Fruit fly (Drosophila melanogaster) whole organism, embryonic: Measurements from ENCODE around the gene Sirup.

Experiments used
- Bgb ChIP-seq: fragments of 200-800 bp; sonication (Bioruptor generic); IDR thresholded peaks from 2 replicates; pipeline ENCODE4 v1.3.6; 2022; ENCODE audit warnings: missing biosample characterization, missing genetic modification characterization; ENCODE audit not compliant: partially characterized antibody
- CG10267 ChIP-seq: fragments of 200-800 bp; sonication (Bioruptor generic); optimal IDR thresholded peaks from 2 replicates; lab custom pipeline; 2018; ENCODE audit warnings: missing biosample characterization, mild to moderate bottlenecking, missing genetic modification characterization, moderate library complexity
- CG17568 ChIP-seq: fragments of 200-800 bp; sonication (Bioruptor generic); optimal IDR thresholded peaks from 2 replicates; lab custom pipeline; 2018; ENCODE audit warnings: missing biosample characterization, mild to moderate bottlenecking, missing genetic modification characterization, moderate library complexity
- CG34224 ChIP-seq: fragments of 200-800 bp; sonication (Bioruptor generic); IDR thresholded peaks from 3 replicates; pipeline ENCODE4 v1.3.6; 2022; ENCODE audit warnings: missing biosample characterization, missing genetic modification characterization; ENCODE audit not compliant: partially characterized antibody
- Jarid2 ChIP-seq: fragments of 200-800 bp; sonication (Bioruptor generic); optimal IDR thresholded peaks from 3 replicates; lab custom pipeline; 2017; ENCODE audit warnings: mild to moderate bottlenecking, missing biosample characterization, missing genetic modification reagents, missing genetic modification characterization
- Ssrp ChIP-seq: fragments of 200-800 bp; sonication (Bioruptor generic); optimal IDR thresholded peaks from 2 replicates; lab custom pipeline; 2018; ENCODE audit warnings: missing biosample characterization, mild to moderate bottlenecking, missing genetic modification characterization, moderate library complexity
- emc ChIP-seq: fragments of 200-800 bp; sonication (Bioruptor generic); optimal IDR thresholded peaks from 2 replicates; lab custom pipeline; 2016; ENCODE audit warnings: missing biosample characterization, missing genetic modification characterization
- psq ChIP-seq: fragments of 200-800 bp; sonication (Bioruptor generic); optimal IDR thresholded peaks from 2 replicates; lab custom pipeline; 2017; ENCODE audit warnings: missing biosample characterization, missing genetic modification characterization
- sqz ChIP-seq: fragments of 200-800 bp; sonication (Bioruptor generic); optimal IDR thresholded peaks from 3 replicates; lab custom pipeline; 2018; ENCODE audit warnings: missing biosample characterization, mild to moderate bottlenecking, missing genetic modification characterization
- tgo ChIP-seq: fragments of 200-800 bp; sonication (Bioruptor generic); IDR thresholded peaks from 3 replicates; pipeline ENCODE4 v1.3.6; 2022; ENCODE audit warnings: missing biosample characterization, missing genetic modification characterization
- trem ChIP-seq: fragments of 200-800 bp; optimal IDR thresholded peaks from 3 replicates; lab custom pipeline; 2019; ENCODE audit warnings: missing biosample characterization, mild to moderate bottlenecking, missing genetic modification characterization, moderate library complexity
- ttk ChIP-seq: fragments of 200-800 bp; sonication (Bioruptor generic); IDR thresholded peaks from 2 replicates; pipeline ENCODE4 v2.1.2; 2022; ENCODE audit warnings: missing biosample characterization, missing genetic modification characterization
- wdn ChIP-seq: fragments of 200-800 bp; sonication (Bioruptor generic); IDR thresholded peaks from 2 replicates; pipeline ENCODE4 v1.3.6; 2022; ENCODE audit warnings: missing biosample characterization, missing genetic modification characterization
- zen ChIP-seq: fragments of 200-800 bp; sonication (Bioruptor generic); optimal IDR thresholded peaks from 3 replicates; lab custom pipeline; 2018; ENCODE audit warnings: missing biosample characterization, mild to moderate bottlenecking, missing genetic modification characterization, moderate library complexity

DNA sequence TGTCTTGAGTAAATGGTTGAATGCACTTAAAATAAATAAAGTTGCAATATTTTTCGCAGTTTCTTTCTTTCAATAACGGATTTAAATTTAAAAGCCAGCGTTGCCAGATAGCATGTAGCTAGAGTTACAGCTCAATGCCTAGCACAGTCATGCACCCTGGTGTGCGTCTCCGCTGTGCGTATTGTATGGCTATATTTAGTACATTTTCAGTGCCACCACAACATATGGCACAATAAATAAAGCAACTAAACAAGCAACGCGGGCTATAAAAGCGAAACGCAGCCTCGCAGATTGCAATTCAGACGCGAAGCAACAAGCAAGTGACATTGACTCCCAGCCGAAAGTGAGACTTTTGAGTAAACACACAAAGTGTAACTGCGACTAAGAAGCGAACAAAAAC, at the start of gene Sirup:
- no peak for TF ChIP-seq ttk (GFP tag; lab: Robert Waterston, UW)
- no peak for TF ChIP-seq Jarid2 (GFP tag; lab: Kevin White, UChicago)
- no peak for TF ChIP-seq Ssrp (tag; lab: Kevin White, UChicago)
- TF ChIP-seq tgo (GFP tag; lab: Robert Waterston, UW): no peak
- no peak for TF ChIP-seq CG34224 (GFP tag; lab: Robert Waterston, UW)
- no peak for TF ChIP-seq zen (tag; lab: Kevin White, UChicago)
- TF ChIP-seq wdn (GFP tag; lab: Robert Waterston, UW): no peak
- TF ChIP-seq CG17568: no peak
- TF ChIP-seq psq: no peak
- no peak for TF ChIP-seq sqz (GFP tag; lab: Kevin White, UChicago)
- peak; percentile 54 for TF ChIP-seq trem
- TF ChIP-seq CG10267 (tag; lab: Kevin White, UChicago): peak; percentile 38
- TF ChIP-seq Bgb: peak; percentile 55; the same call in 1 of the 2 replicates
- no peak for TF ChIP-seq emc (GFP tag; lab: Kevin White, UChicago)
